Worm (Caenorhabditis elegans): ENCODE data around the gene cyp-35A1.

Gene cyp-35A1

DNA sequence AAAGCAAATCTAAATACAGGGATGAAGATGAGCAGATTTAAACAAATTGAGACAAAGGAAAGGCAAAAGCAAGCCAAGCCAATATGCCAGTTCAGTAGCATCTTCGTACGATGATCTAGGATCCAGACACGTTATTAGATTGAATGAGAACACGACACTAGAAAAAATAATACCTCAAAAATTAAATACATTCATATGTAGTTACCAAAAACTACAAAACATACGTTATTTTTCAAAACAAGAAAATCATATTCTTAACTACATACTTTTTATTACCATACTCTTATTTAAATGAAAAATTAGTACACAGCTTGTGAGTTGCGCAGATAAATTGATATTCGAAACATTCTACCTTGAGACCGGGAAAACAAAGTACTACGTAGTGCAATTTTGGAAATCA is 48.3 kb downstream of the cyp-35A1 start, which contains the start of gene srx-6:
TSS of gene srx-6 (minus strand) at position 101 of the 400 bp plus-strand sequence.
- TF ChIP-seq unc-39 (tag; optimal IDR thresholded peaks at IDR 0.05): no peak
- TF ChIP-seq sptf-1 (tag; optimal IDR thresholded peaks at IDR 0.05): no peak
- TF ChIP-seq ceh-83 (GFP tag; optimal IDR thresholded peaks at IDR 0.05): no peak

Measured in whole organism, mixed stage, embryonic.